Fruit fly (Drosophila melanogaster): ENCODE measurements around the gene Ugt302K1.

- TF ChIP-seq EcR (GFP tag; optimal IDR thresholded peaks at IDR 0.05), result no peak
- TF ChIP-seq CG9948 (tag; optimal IDR thresholded peaks at IDR 0.05), result no peak
These were observed 996 bp upstream of the Ugt302K1 start, which contains the start of gene Ugt302E1 for dm6 chr3R:11154576-11155113.

All from whole organism, pupa.